Worm (Caenorhabditis elegans) whole organism, L1 larva: ENCODE results near the gene T01D3.6.

Experiments used
- Y116A8C.19 ChIP-seq: sonication (generic microtip); optimal IDR thresholded peaks from 2 replicates; lab custom pipeline; 2016; ENCODE audit warnings: missing compliant biosample characterization, missing genetic modification characterization, borderline replicate concordance
- aha-1 ChIP-seq: fragments of 150-350 bp; optimal IDR thresholded peaks from 2 replicates; lab custom pipeline; 2014; ENCODE audit warnings: missing biosample characterization, missing genetic modification characterization
- aly-2 ChIP-seq: fragments of 150-350 bp; optimal IDR thresholded peaks from 2 replicates; lab custom pipeline; 2014; ENCODE audit warnings: missing biosample characterization, missing genetic modification characterization
- ama-1 ChIP-seq: fragments of 150-350 bp; optimal IDR thresholded peaks from 2 replicates; lab custom pipeline; 2014
- ceh-63 ChIP-seq: fragments of 200-800 bp; sonication (Bioruptor generic); optimal IDR thresholded peaks from 2 replicates; lab custom pipeline; 2018; ENCODE audit warnings: mild to moderate bottlenecking, missing genetic modification characterization, missing compliant biosample characterization
- ceh-88 ChIP-seq: fragments of 200-800 bp; sonication (Bioruptor generic); IDR thresholded peaks from 2 replicates; pipeline ENCODE4 v1.3.6; 2022; ENCODE audit warnings: missing genetic modification characterization, missing compliant biosample characterization
- ces-1 ChIP-seq: fragments of 150-350 bp; optimal IDR thresholded peaks from 2 replicates; lab custom pipeline; 2014; ENCODE audit warnings: missing biosample characterization, missing genetic modification reagents, missing genetic modification characterization
- dpl-1 ChIP-seq, 3 experiments: fragments of 150-350 bp in 2 of 3; sonication (generic microtip) in 1 of 3; optimal IDR thresholded peaks; 2 replicates each; lab custom pipeline; 2014 to 2017; ENCODE audit warnings: missing biosample characterization in 3 of 3, missing genetic modification characterization in 3 of 3, missing genetic modification reagents in 3 of 3
- dsc-1 ChIP-seq: sonication (generic microtip); optimal IDR thresholded peaks from 2 replicates; lab custom pipeline; 2016; ENCODE audit warnings: mild to moderate bottlenecking, missing genetic modification characterization, missing compliant biosample characterization
- egl-27 ChIP-seq, 2 experiments: fragments of 150-350 bp in 1 of 2; sonication (generic microtip); optimal IDR thresholded peaks; 3 replicates each; lab custom pipeline; 2017 to 2018; ENCODE audit warnings: missing biosample characterization in 2 of 2, missing genetic modification characterization in 2 of 2, missing genetic modification reagents in 2 of 2
- elt-2 ChIP-seq: sonication (generic microtip); optimal IDR thresholded peaks from 2 replicates; lab custom pipeline; 2016; ENCODE audit warnings: missing genetic modification characterization, mild to moderate bottlenecking, inconsistent platforms, missing compliant biosample characterization, missing genetic modification reagents
- ets-5 ChIP-seq: fragments of 200-800 bp; sonication (Bioruptor generic); IDR thresholded peaks from 2 replicates; pipeline ENCODE4 v1.3.6; 2022; ENCODE audit warnings: missing genetic modification characterization, missing compliant biosample characterization
- fkh-4 ChIP-seq: sonication (generic microtip); optimal IDR thresholded peaks from 2 replicates; lab custom pipeline; 2016; ENCODE audit warnings: missing compliant biosample characterization, missing genetic modification characterization, borderline replicate concordance
- fkh-8 ChIP-seq: sonication (generic microtip); optimal IDR thresholded peaks from 2 replicates; lab custom pipeline; 2016; ENCODE audit warnings: mild to moderate bottlenecking, missing genetic modification characterization, missing compliant biosample characterization
- hlh-17 ChIP-seq: fragments of 200-800 bp; sonication (Bioruptor generic); optimal IDR thresholded peaks from 2 replicates; lab custom pipeline; 2018; ENCODE audit warnings: missing genetic modification characterization, mild to moderate bottlenecking, missing compliant biosample characterization, moderate library complexity, borderline replicate concordance
- isw-1 ChIP-seq: fragments of 200-800 bp; sonication (Bioruptor generic); IDR thresholded peaks from 2 replicates; pipeline ENCODE4 v1.3.6; 2022; ENCODE audit warnings: missing genetic modification characterization, missing compliant biosample characterization
- lin-39 ChIP-seq: fragments of 150-350 bp; optimal IDR thresholded peaks from 2 replicates; lab custom pipeline; 2014; ENCODE audit warnings: missing biosample characterization, missing genetic modification reagents, missing genetic modification characterization
- lir-3 ChIP-seq: sonication (generic microtip); optimal IDR thresholded peaks from 2 replicates; lab custom pipeline; 2016; ENCODE audit warnings: mild to moderate bottlenecking, missing genetic modification characterization, moderate library complexity, missing compliant biosample characterization; ENCODE audit not compliant: poor library complexity
- mdl-1 ChIP-seq, 2 experiments: fragments of 150-350 bp; optimal IDR thresholded peaks; 2 replicates each; lab custom pipeline; 2014 to 2017; ENCODE audit warnings: missing biosample characterization in 2 of 2, missing genetic modification characterization in 2 of 2, inconsistent platforms in 1 of 2
- mef-2 ChIP-seq: fragments of 150-350 bp; optimal IDR thresholded peaks from 2 replicates; lab custom pipeline; 2014; ENCODE audit warnings: missing biosample characterization, missing genetic modification characterization
- mep-1 ChIP-seq: fragments of 150-350 bp; optimal IDR thresholded peaks from 2 replicates; lab custom pipeline; 2014; ENCODE audit warnings: missing biosample characterization, missing genetic modification characterization
- nhr-11 ChIP-seq: fragments of 150-350 bp; optimal IDR thresholded peaks from 2 replicates; lab custom pipeline; 2014; ENCODE audit warnings: missing biosample characterization, missing genetic modification characterization
- nhr-19 ChIP-seq: fragments of 200-800 bp; sonication (Bioruptor generic); conservative IDR thresholded peaks from 2 replicates; pipeline ENCODE4 v1.3.6; 2022; ENCODE audit warnings: missing genetic modification characterization, missing compliant biosample characterization
- nhr-28 ChIP-seq: fragments of 150-350 bp; optimal IDR thresholded peaks from 2 replicates; lab custom pipeline; 2014; ENCODE audit warnings: missing biosample characterization, missing genetic modification characterization
- nhr-76 ChIP-seq: sonication (generic microtip); optimal IDR thresholded peaks from 2 replicates; lab custom pipeline; 2017; ENCODE audit warnings: missing biosample characterization, missing genetic modification characterization
- nhr-77 ChIP-seq: fragments of 150-350 bp; optimal IDR thresholded peaks from 2 replicates; lab custom pipeline; 2014; ENCODE audit warnings: missing biosample characterization, missing genetic modification characterization
- nhr-85 ChIP-seq: sonication (generic microtip); peaks from one replicate; lab custom pipeline; 2016; ENCODE audit warnings: missing genetic modification characterization, inconsistent platforms, missing compliant biosample characterization
- nhr-90 ChIP-seq: sonication (generic microtip); optimal IDR thresholded peaks from 2 replicates; lab custom pipeline; 2016; ENCODE audit warnings: mild to moderate bottlenecking, missing genetic modification characterization, missing compliant biosample characterization; ENCODE audit not compliant: poor library complexity
- pqm-1 ChIP-seq: sonication (generic microtip); optimal IDR thresholded peaks from 3 replicates; lab custom pipeline; 2017; ENCODE audit warnings: missing biosample characterization, missing genetic modification characterization
- skn-1 ChIP-seq: fragments of 150-350 bp; optimal IDR thresholded peaks from 2 replicates; lab custom pipeline; 2014; ENCODE audit warnings: missing biosample characterization, missing genetic modification characterization
- snpc-4 ChIP-seq: fragments of 150-350 bp; optimal IDR thresholded peaks from 2 replicates; lab custom pipeline; 2014; ENCODE audit warnings: missing biosample characterization, missing genetic modification characterization
- snu-23 ChIP-seq: sonication (generic microtip); optimal IDR thresholded peaks from 2 replicates; lab custom pipeline; 2016; ENCODE audit warnings: missing genetic modification characterization, missing compliant biosample characterization
- sptf-1 ChIP-seq: fragments of 150-350 bp; optimal IDR thresholded peaks from 2 replicates; lab custom pipeline; 2014; ENCODE audit warnings: missing biosample characterization, missing genetic modification characterization
- swsn-7 ChIP-seq: sonication (generic microtip); optimal IDR thresholded peaks from 2 replicates; lab custom pipeline; 2016; ENCODE audit warnings: missing genetic modification characterization, missing compliant biosample characterization
- tbx-2 ChIP-seq: sonication (generic microtip); optimal IDR thresholded peaks from 2 replicates; lab custom pipeline; 2016; ENCODE audit warnings: missing genetic modification characterization, missing compliant biosample characterization
- tlp-1 ChIP-seq: fragments of 150-350 bp; optimal IDR thresholded peaks from 2 replicates; lab custom pipeline; 2014; ENCODE audit warnings: missing biosample characterization, missing genetic modification characterization
- unc-130 ChIP-seq: fragments of 150-350 bp; optimal IDR thresholded peaks from 2 replicates; lab custom pipeline; 2017; ENCODE audit warnings: missing biosample characterization, missing genetic modification characterization, inconsistent platforms
- unc-30 ChIP-seq: sonication (generic microtip); optimal IDR thresholded peaks from 2 replicates; lab custom pipeline; 2017; ENCODE audit warnings: missing biosample characterization, missing genetic modification characterization
- unc-62 ChIP-seq: fragments of 150-350 bp; optimal IDR thresholded peaks from 2 replicates; lab custom pipeline; 2014; ENCODE audit warnings: missing biosample characterization, missing genetic modification reagents, missing genetic modification characterization
- unc-86 ChIP-seq: sonication (generic microtip); optimal IDR thresholded peaks from 2 replicates; lab custom pipeline; 2016; ENCODE audit warnings: missing genetic modification characterization, missing compliant biosample characterization
- unc-98 ChIP-seq: fragments of 200-800 bp; sonication (Bioruptor generic); IDR thresholded peaks from 2 replicates; pipeline ENCODE4 v1.3.6; 2022; ENCODE audit warnings: missing genetic modification characterization, missing compliant biosample characterization
- vab-15 ChIP-seq: sonication (generic microtip); optimal IDR thresholded peaks from 2 replicates; lab custom pipeline; 2017; ENCODE audit warnings: missing genotype, mild to moderate bottlenecking, missing genetic modification characterization, missing compliant biosample characterization
- xbp-1 ChIP-seq: sonication (generic microtip); optimal IDR thresholded peaks from 2 replicates; lab custom pipeline; 2016; ENCODE audit warnings: missing genetic modification characterization, missing compliant biosample characterization
- zag-1 ChIP-seq: fragments of 150-350 bp; optimal IDR thresholded peaks from 2 replicates; lab custom pipeline; 2014; ENCODE audit warnings: missing biosample characterization, missing genetic modification characterization
- zip-4 ChIP-seq: fragments of 200-800 bp; sonication (Bioruptor generic); optimal IDR thresholded peaks from 2 replicates; lab custom pipeline; 2018; ENCODE audit warnings: mild to moderate bottlenecking, missing genetic modification characterization, moderate library complexity, missing compliant biosample characterization
- ztf-11 ChIP-seq, 2 experiments: sonication (generic microtip); optimal IDR thresholded peaks; 2 replicates each; lab custom pipeline; 2016 to 2017; ENCODE audit warnings: missing genetic modification characterization in 2 of 2, missing biosample characterization in 1 of 2, missing compliant biosample characterization in 1 of 2
- ztf-4 ChIP-seq: fragments of 150-350 bp; optimal IDR thresholded peaks from 2 replicates; lab custom pipeline; 2014; ENCODE audit warnings: missing biosample characterization, missing genetic modification characterization

The T01D3.6 gene

DNA sequence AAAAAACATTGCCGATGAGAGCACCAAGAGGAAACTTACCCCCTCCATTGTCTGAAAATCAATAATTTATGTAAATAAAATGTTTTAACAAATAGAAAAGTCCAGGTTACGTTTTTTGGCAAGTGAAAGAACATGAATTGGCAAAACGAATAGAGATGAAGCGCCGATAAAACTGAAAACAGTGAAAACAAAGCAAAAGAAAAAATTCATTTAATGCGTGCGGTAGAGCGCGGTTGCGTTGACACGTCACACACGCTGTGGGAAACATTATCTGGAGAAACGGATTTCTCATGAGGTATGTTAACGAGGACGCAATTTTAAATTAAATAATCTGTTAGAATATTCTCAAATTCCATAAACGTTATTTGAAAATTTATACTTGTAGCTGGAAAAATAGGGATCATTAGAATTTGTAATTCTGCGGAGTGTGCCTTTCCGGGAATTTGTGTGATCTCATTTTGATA, 1.4 kb upstream of the T01D3.6 start, which contains the start of gene zipt-9 (continued):
- TF ChIP-seq unc-62 (GFP tag; lab: Kevin White, UChicago) (no peak), unc-130 (tag; lab: Kevin White, UChicago) (peak; percentile 51), lin-39 (peak; percentile 11), hlh-17 (GFP tag; lab: Kevin White, UChicago) (no peak), tbx-2 (peak; percentile 82), dpl-1 (GFP tag; optimal IDR thresholded peaks at IDR 0.05; lab: Kevin White, UChicago) (peak; percentile 67 to 84 (median 77)), xbp-1 (peak; percentile 84), snu-23 (GFP tag; lab: Kevin White, UChicago) (peak; percentile 90), vab-15 (peak; percentile 89), swsn-7 (tag; lab: Kevin White, UChicago) (peak; percentile 83), nhr-11 (tag; lab: Kevin White, UChicago) (no peak), isw-1 (peak; percentile 84), nhr-28 (tag; lab: Kevin White, UChicago) (no peak), ztf-11 (tag; optimal IDR thresholded peaks at IDR 0.05; lab: Kevin White, UChicago) (peak in 1 of 2 experiments; percentile 90), aha-1 (tag; lab: Kevin White, UChicago) (no peak), ceh-63 (GFP tag; lab: Kevin White, UChicago) (peak; percentile 90), snpc-4 (tag; lab: Kevin White, UChicago) (peak; percentile 65), tlp-1 (tag; lab: Kevin White, UChicago) (no peak), skn-1 (tag; lab: Kevin White, UChicago) (peak; percentile 47), unc-98 (GFP tag; lab: Robert Waterston, UW) (peak; percentile 86), unc-30 (tag; lab: Kevin White, UChicago) (no peak), nhr-85 (tag; lab: Kevin White, UChicago) (peak; percentile 88), Y116A8C.19 (tag; lab: Kevin White, UChicago) (no peak), lir-3 (tag; lab: Kevin White, UChicago) (peak; percentile 89), aly-2 (tag; lab: Kevin White, UChicago) (peak; percentile 40), egl-27 (tag; optimal IDR thresholded peaks at IDR 0.05; lab: Kevin White, UChicago) (no peak), fkh-4 (tag; lab: Kevin White, UChicago) (peak; percentile 52), ama-1 (lab: Kevin White, UChicago) (no peak), ztf-4 (tag; lab: Kevin White, UChicago) (no peak), nhr-77 (tag; lab: Kevin White, UChicago) (peak; percentile 83), ets-5 (GFP tag; lab: Robert Waterston, UW) (no peak), mdl-1 (tag; optimal IDR thresholded peaks at IDR 0.05; lab: Kevin White, UChicago) (peak in 1 of 2 experiments; percentile 66)

DNA sequence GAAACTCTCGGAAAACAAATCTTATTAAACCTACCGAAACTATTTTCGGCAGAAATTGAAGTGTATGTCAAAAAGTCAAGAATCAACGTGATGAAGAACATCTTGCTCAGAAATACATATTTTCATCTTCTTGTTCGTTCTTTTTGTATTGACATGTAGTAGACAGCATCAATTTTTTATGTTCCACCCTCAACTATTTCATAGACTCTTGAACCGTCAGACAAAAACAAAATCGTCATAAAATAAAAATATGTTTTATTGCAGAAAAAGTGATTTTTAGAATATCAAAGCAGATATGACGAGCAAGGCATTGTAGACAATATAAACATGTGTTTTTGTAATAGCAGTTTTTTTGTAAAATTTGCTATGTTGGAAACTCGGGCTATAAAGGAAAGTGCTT, 8.2 kb downstream of the T01D3.6 start, which contains the start of gene F35E12.2:
TSS of gene F35E12.2 (minus strand) at position 101 of the 400 bp plus-strand sequence.
- TF ChIP-seq unc-98 (GFP tag; lab: Robert Waterston, UW) (no peak), skn-1 (tag; lab: Kevin White, UChicago) (no peak), unc-86 (tag; lab: Kevin White, UChicago) (no peak), unc-30 (tag; lab: Kevin White, UChicago) (no peak), nhr-90 (tag; lab: Kevin White, UChicago) (no peak), nhr-76 (tag; lab: Kevin White, UChicago) (no peak), fkh-4 (tag; lab: Kevin White, UChicago) (no peak), pqm-1 (tag; lab: Kevin White, UChicago) (no peak), mep-1 (tag; lab: Kevin White, UChicago) (no peak), mef-2 (tag; lab: Kevin White, UChicago) (no peak), ces-1 (no peak), nhr-19 (GFP tag; lab: Robert Waterston, UW) (no peak), ceh-88 (no peak), sptf-1 (tag; lab: Kevin White, UChicago) (no peak), nhr-85 (tag; lab: Kevin White, UChicago) (no peak), zip-4 (GFP tag; lab: Kevin White, UChicago) (no peak), elt-2 (tag; lab: Kevin White, UChicago) (no peak), zag-1 (tag; lab: Kevin White, UChicago) (no peak), dsc-1 (tag; lab: Kevin White, UChicago) (no peak), fkh-8 (no peak)
